Fruit fly (Drosophila melanogaster): Measurements from ENCODE around the gene CG8097.

Gene CG8097

dm6 chrX:15552472-15552888 lies 30.5 kb upstream of the CG8097 start (continued):
- TF ChIP-seq spab (GFP tag; optimal IDR thresholded peaks at IDR 0.05) (peak; percentile 3), CG4318 (GFP tag; optimal IDR thresholded peaks at IDR 0.05) (no peak), CG6792 (GFP tag; optimal IDR thresholded peaks at IDR 0.05) (peak; percentile 53), fd59A (GFP tag; optimal IDR thresholded peaks at IDR 0.05) (peak; percentile 34), Met (GFP tag; optimal IDR thresholded peaks at IDR 0.05) (peak; percentile 48), Hr4 (GFP tag; optimal IDR thresholded peaks at IDR 0.05) (peak; percentile 18), CG11762 (GFP tag; optimal IDR thresholded peaks at IDR 0.05; ENCODE audit: insufficient read depth) (peak; percentile 33), Eip78C (GFP tag) (peak; percentile 91), salr (GFP tag; optimal IDR thresholded peaks at IDR 0.05) (peak in 1 of 2 experiments; percentile 48), achi (GFP tag; optimal IDR thresholded peaks at IDR 0.05) (peak; percentile 39), lz (GFP tag; optimal IDR thresholded peaks at IDR 0.05) (peak; percentile 65), Ets21C (GFP tag; optimal IDR thresholded peaks at IDR 0.05) (peak; percentile 18), Blimp-1 (GFP tag; optimal IDR thresholded peaks at IDR 0.05) (no peak), CG10631 (GFP tag; optimal IDR thresholded peaks at IDR 0.05) (peak; percentile 45), CG6808 (GFP tag; optimal IDR thresholded peaks at IDR 0.05) (peak; percentile 21), dac (GFP tag; optimal IDR thresholded peaks at IDR 0.05) (no peak), Hr38 (GFP tag; optimal IDR thresholded peaks at IDR 0.05) (no peak), Eip93F (GFP tag; optimal IDR thresholded peaks at IDR 0.05) (no peak), fkh (GFP tag; optimal IDR thresholded peaks at IDR 0.05) (no peak), Hr39 (GFP tag; optimal IDR thresholded peaks at IDR 0.05) (peak; percentile 47), topi (GFP tag; optimal IDR thresholded peaks at IDR 0.05) (peak; percentile 70), CG8119 (GFP tag; IDR thresholded peaks at IDR 0.05) (peak; percentile 18; the same call in 1 of the 3 replicates)

dm6 chrX:15554256-15554678 lies 28.7 kb upstream of the CG8097 start, which contains the start of gene Ac13E:
Ac13E (minus strand) TSS chrX:15554278.
- TF ChIP-seq CG1621 (tag; optimal IDR thresholded peaks at IDR 0.05) (peak; percentile 90), fkh (GFP tag; optimal IDR thresholded peaks at IDR 0.05) (peak; percentile 35), CG11762 (GFP tag; optimal IDR thresholded peaks at IDR 0.05; ENCODE audit: insufficient read depth) (peak; percentile 89), CG6792 (GFP tag; optimal IDR thresholded peaks at IDR 0.05) (peak; percentile 93), cyc (GFP tag; optimal IDR thresholded peaks at IDR 0.05) (peak; percentile 85), acj6 (GFP tag; optimal IDR thresholded peaks at IDR 0.05) (peak; percentile 92), eg (GFP tag; IDR thresholded peaks at IDR 0.05) (peak; percentile 83), Ets21C (GFP tag; optimal IDR thresholded peaks at IDR 0.05) (peak; percentile 85), topi (GFP tag; optimal IDR thresholded peaks at IDR 0.05) (peak; percentile 94), CG4318 (GFP tag; optimal IDR thresholded peaks at IDR 0.05) (peak; percentile 91), fd59A (GFP tag; optimal IDR thresholded peaks at IDR 0.05) (peak; percentile 87), Met (GFP tag; optimal IDR thresholded peaks at IDR 0.05) (peak; percentile 94), Eip93F (GFP tag; optimal IDR thresholded peaks at IDR 0.05) (peak; percentile 76), Blimp-1 (GFP tag; optimal IDR thresholded peaks at IDR 0.05) (peak; percentile 77), vri (GFP tag; optimal IDR thresholded peaks at IDR 0.05) (peak; percentile 89), Hr39 (GFP tag; optimal IDR thresholded peaks at IDR 0.05) (peak; percentile 84), CG34406 (GFP tag; optimal IDR thresholded peaks at IDR 0.05) (peak; percentile 92), CG15336 (GFP tag; IDR thresholded peaks at IDR 0.05) (peak; percentile 89), CG16779 (tag; optimal IDR thresholded peaks at IDR 0.05) (peak; percentile 84), OdsH (GFP tag; optimal IDR thresholded peaks at IDR 0.05) (peak; percentile 93), CG7368 (GFP tag; optimal IDR thresholded peaks at IDR 0.05) (peak; percentile 91), pdm3 (GFP tag; optimal IDR thresholded peaks at IDR 0.05) (peak; percentile 92), lz (GFP tag; optimal IDR thresholded peaks at IDR 0.05) (peak; percentile 95), CG6276 (GFP tag; optimal IDR thresholded peaks at IDR 0.05) (peak; percentile 91), fd85E (GFP tag; optimal IDR thresholded peaks at IDR 0.05) (peak; percentile 78), CG6854 (GFP tag; optimal IDR thresholded peaks at IDR 0.05) (peak; percentile 88), esn (GFP tag; optimal IDR thresholded peaks at IDR 0.05) (peak; percentile 93), Sox14 (GFP tag; optimal IDR thresholded peaks at IDR 0.05) (peak; percentile 94), CG11294 (GFP tag; IDR thresholded peaks at IDR 0.05) (peak; percentile 76; the same call in 1 of the 2 replicates), CG10631 (GFP tag; optimal IDR thresholded peaks at IDR 0.05) (peak; percentile 87), net (GFP tag; optimal IDR thresholded peaks at IDR 0.05) (peak; percentile 95), CG32006 (GFP tag; optimal IDR thresholded peaks at IDR 0.05) (peak; percentile 95), Gug (GFP tag; IDR thresholded peaks at IDR 0.05) (peak; percentile 85), CG10669 (GFP tag; optimal IDR thresholded peaks at IDR 0.05) (peak; percentile 91), Hr38 (GFP tag; optimal IDR thresholded peaks at IDR 0.05) (no peak), CG3032 (tag; optimal IDR thresholded peaks at IDR 0.05) (peak; percentile 87), CG3919 (GFP tag; optimal IDR thresholded peaks at IDR 0.05) (peak; percentile 93), CG8632 (GFP tag; optimal IDR thresholded peaks at IDR 0.05) (peak; percentile 91), svp (GFP tag) (peak; percentile 98), CG11902 (GFP tag; optimal IDR thresholded peaks at IDR 0.05) (peak; percentile 79), dac (GFP tag; optimal IDR thresholded peaks at IDR 0.05) (peak; percentile 91)
